Worm (Caenorhabditis elegans) whole organism, L4 larva: ENCODE measurements around the gene Y56A3A.30.

Experiments used
- pqm-1 ChIP-seq: sonication (generic microtip); optimal IDR thresholded peaks from 2 replicates; lab custom pipeline; 2017; ENCODE audit warnings: missing biosample characterization, missing genetic modification characterization
- zfp-2 ChIP-seq: sonication (generic microtip); optimal IDR thresholded peaks from 2 replicates; lab custom pipeline; 2016; ENCODE audit warnings: mild to moderate bottlenecking, missing genetic modification characterization, missing compliant biosample characterization

DNA sequence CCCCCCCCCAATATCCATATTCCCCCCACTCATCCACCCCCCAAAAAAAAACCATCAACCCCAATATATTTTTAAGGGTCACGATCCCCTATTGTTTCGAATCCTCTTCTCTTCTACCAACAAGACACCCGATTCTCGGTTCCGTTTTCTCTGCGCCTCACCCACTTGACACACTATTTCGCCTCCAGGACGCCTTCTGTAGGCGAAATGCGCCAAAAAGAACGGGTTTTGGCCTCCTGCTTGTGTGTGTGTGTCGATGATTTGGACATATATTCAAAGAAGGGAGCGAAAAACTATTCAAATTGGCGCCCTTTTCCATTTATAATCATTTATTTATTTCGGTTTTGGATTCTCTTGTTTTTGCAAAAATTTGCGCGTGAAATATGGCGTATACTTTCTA lies 34.2 kb upstream of the Y56A3A.30 start:
- no peak for TF ChIP-seq zfp-2 (tag; lab: Kevin White, UChicago)
- no peak for TF ChIP-seq pqm-1 (tag; lab: Kevin White, UChicago)
